Fruit fly (Drosophila melanogaster) whole organism, wandering third instar larva: ENCODE measurements around the gene CG11791.

Source experiments
- Dfd ChIP-seq: fragments of >200 bp; optimal IDR thresholded peaks from 2 replicates; lab custom pipeline; 2017; ENCODE audit warnings: missing biosample characterization, missing genetic modification characterization
- OdsH ChIP-seq: fragments of 200-800 bp; sonication (Bioruptor generic); optimal IDR thresholded peaks from 2 replicates; lab custom pipeline; 2016; ENCODE audit warnings: missing biosample characterization, mild to moderate bottlenecking, missing genetic modification characterization
- Rel ChIP-seq, 2 experiments: fragments of 200-800 bp; sonication (Bioruptor generic) in 1 of 2; optimal IDR thresholded peaks; 2 replicates in 1 of 2; 3 replicates in 1 of 2; lab custom pipeline; 2016 to 2019; ENCODE audit warnings: mild to moderate bottlenecking in 2 of 2, missing biosample characterization in 2 of 2, missing genetic modification characterization in 2 of 2, moderate library complexity in 1 of 2
- br ChIP-seq: fragments of 200-800 bp; sonication (Bioruptor generic); optimal IDR thresholded peaks from 2 replicates; lab custom pipeline; 2016; ENCODE audit warnings: missing biosample characterization, missing genetic modification characterization
- brk ChIP-seq: fragments of 200-800 bp; sonication (Bioruptor generic); optimal IDR thresholded peaks from 2 replicates; lab custom pipeline; 2016; ENCODE audit warnings: missing biosample characterization, mild to moderate bottlenecking, missing genetic modification characterization
- dsf ChIP-seq: sonication (Bioruptor generic); optimal IDR thresholded peaks from 2 replicates; lab custom pipeline; 2016; ENCODE audit warnings: missing biosample characterization, missing genetic modification characterization, borderline replicate concordance
- h ChIP-seq: fragments of 200-800 bp; sonication (Bioruptor generic); optimal IDR thresholded peaks from 3 replicates; lab custom pipeline; 2016; ENCODE audit warnings: missing biosample characterization, mild to moderate bottlenecking, missing genetic modification characterization
- pan ChIP-seq: fragments of >200 bp; optimal IDR thresholded peaks from 2 replicates; lab custom pipeline; 2017
- woc ChIP-seq: sonication (Bioruptor generic); optimal IDR thresholded peaks from 2 replicates; lab custom pipeline; 2016; ENCODE audit warnings: missing biosample characterization, mild to moderate bottlenecking, missing genetic modification characterization

DNA sequence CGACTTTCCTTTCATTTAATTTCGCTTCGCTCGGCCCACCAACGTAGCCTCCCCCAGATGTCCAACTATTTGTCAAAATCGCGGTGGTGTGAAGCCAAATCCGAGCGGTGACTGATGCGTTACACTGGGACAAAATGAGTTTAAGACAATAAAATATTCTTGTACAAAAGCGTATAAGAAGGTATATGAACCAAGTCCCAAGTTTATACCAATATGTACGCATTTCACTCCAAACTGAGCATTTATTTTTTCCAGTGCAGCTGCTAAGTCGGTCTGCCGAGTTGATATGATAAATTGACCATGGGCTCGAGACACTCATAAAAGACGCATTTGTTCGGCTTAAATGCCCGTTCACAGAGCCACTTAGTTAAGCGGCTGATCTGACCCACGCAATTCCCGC is 44.7 kb upstream of the CG11791 start:
- no peak for TF ChIP-seq pan (lab: Kevin White, UChicago)
- no peak for TF ChIP-seq brk (GFP tag; lab: Kevin White, UChicago)
- no peak for TF ChIP-seq Dfd (GFP tag; lab: Kevin White, UChicago)
- no peak for TF ChIP-seq OdsH
- no peak for TF ChIP-seq br
- TF ChIP-seq Rel (GFP tag; optimal IDR thresholded peaks at IDR 0.05; lab: Kevin White, UChicago), result no peak
- TF ChIP-seq Rel (tag; optimal IDR thresholded peaks at IDR 0.05; lab: Kevin White, UChicago), result no peak
- no peak for TF ChIP-seq h (GFP tag; lab: Kevin White, UChicago)
- no peak for TF ChIP-seq dsf (GFP tag; lab: Kevin White, UChicago)
- TF ChIP-seq woc, result no peak
